Worm (Caenorhabditis elegans): Measurements from ENCODE around the gene pals-30.

DNA sequence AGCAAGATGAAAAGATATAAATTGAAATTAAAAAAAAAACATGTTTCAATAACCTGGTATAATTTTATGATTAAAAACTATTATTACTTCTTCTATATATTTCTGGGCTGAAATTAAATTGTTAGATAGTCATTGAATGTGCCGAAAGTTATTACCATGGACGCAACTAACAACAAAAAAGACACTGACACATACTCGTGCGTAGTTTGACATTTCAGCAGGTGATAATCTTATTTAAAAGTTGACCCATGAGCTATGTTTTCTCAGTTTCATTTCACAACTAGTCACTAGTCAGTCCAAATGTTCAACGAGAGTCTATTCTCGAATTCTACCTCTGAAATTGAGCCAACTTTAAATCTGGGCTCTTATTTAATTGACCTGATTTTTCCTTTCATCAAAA, 23.1 kb downstream of the pals-30 start, which contains the start of gene T27E7.3:
- TF ChIP-seq egl-5 (tag; optimal IDR thresholded peaks at IDR 0.05) (no peak), mml-1 (tag; optimal IDR thresholded peaks at IDR 0.05) (no peak), unc-62 (GFP tag; optimal IDR thresholded peaks at IDR 0.05) (no peak)

All from whole organism, L3 larva.